Fruit fly (Drosophila melanogaster) whole organism, pupa: ENCODE data around the gene scrt.
A peak's percentile ranks its signal among the peaks of the same experiment; 100 is the strongest.

ENCODE experiments used
- CG15710 ChIP-seq: fragments of 200-800 bp; sonication (Bioruptor generic); optimal IDR thresholded peaks from 2 replicates; lab custom pipeline; 2018; ENCODE audit warnings: missing biosample characterization, mild to moderate bottlenecking, missing genetic modification characterization, moderate library complexity
- CG17806 ChIP-seq: fragments of 200-800 bp; sonication (Bioruptor generic); optimal IDR thresholded peaks from 2 replicates; lab custom pipeline; 2018; ENCODE audit warnings: missing biosample characterization, mild to moderate bottlenecking, missing genetic modification characterization, moderate library complexity
- CG4496 ChIP-seq: fragments of 200-800 bp; sonication (Bioruptor generic); IDR thresholded peaks from 3 replicates; pipeline ENCODE4 v1.3.6; 2022; ENCODE audit warnings: missing biosample characterization, missing genetic modification characterization
- CG8159 ChIP-seq: fragments of 200-800 bp; sonication (Bioruptor generic); optimal IDR thresholded peaks from 3 replicates; lab custom pipeline; 2018; ENCODE audit warnings: missing biosample characterization, mild to moderate bottlenecking, missing genetic modification characterization, moderate library complexity
- CG8301 ChIP-seq: fragments of 200-800 bp; sonication (Bioruptor generic); optimal IDR thresholded peaks from 2 replicates; lab custom pipeline; 2018; ENCODE audit warnings: missing biosample characterization, mild to moderate bottlenecking, missing genetic modification characterization
- CG9948 ChIP-seq: fragments of 200-800 bp; sonication (Bioruptor generic); optimal IDR thresholded peaks from 2 replicates; lab custom pipeline; 2018; ENCODE audit warnings: missing biosample characterization, mild to moderate bottlenecking, missing genetic modification characterization, moderate library complexity
- EcR ChIP-seq: fragments of 200-800 bp; sonication (Bioruptor generic); optimal IDR thresholded peaks from 3 replicates; lab custom pipeline; 2019; ENCODE audit warnings: missing biosample characterization, missing genetic modification characterization, mild to moderate bottlenecking, moderate library complexity, missing genetic modification reagents
- Pif1A ChIP-seq: fragments of 200-800 bp; sonication (Bioruptor generic); optimal IDR thresholded peaks from 3 replicates; lab custom pipeline; 2016; ENCODE audit warnings: missing biosample characterization, missing genetic modification characterization
- Pif1B ChIP-seq: fragments of 200-800 bp; sonication (Bioruptor generic); optimal IDR thresholded peaks from 3 replicates; lab custom pipeline; 2016; ENCODE audit warnings: missing biosample characterization, missing genetic modification characterization
- rn ChIP-seq: fragments of 200-800 bp; sonication (Bioruptor generic); IDR thresholded peaks from 2 replicates; pipeline ENCODE4 v1.3.6; 2022; ENCODE audit warnings: missing biosample characterization, missing genetic modification characterization

DNA sequence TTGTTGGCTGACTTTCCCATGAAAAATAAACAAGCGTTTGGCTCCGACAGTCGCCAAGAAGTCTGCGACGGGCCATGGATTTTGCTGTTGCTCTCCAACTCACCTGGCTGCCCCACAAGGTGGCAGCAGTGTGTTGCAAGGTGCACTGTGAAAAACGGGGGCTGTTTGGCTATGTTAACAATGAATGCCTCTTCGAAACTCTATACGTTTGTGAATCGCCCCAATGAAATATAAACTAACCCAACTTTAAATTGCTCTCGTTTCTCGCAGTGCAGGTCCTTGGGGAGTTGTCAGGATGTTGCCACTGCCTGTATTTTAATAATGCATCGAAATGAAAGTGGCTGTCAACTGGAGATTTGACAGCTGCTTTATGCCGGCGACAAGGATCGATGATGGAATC is 30.7 kb downstream of the scrt start:
- TF ChIP-seq Pif1A (GFP tag; lab: Kevin White, UChicago) (peak; percentile 29), CG8159 (tag; lab: Kevin White, UChicago) (peak; percentile 12), CG17806 (tag; lab: Kevin White, UChicago) (peak; percentile 5), rn (GFP tag; lab: Robert Waterston, UW) (no peak), CG8301 (tag; lab: Kevin White, UChicago) (peak; percentile 29), Pif1B (GFP tag; lab: Kevin White, UChicago) (peak; percentile 1), CG15710 (tag; lab: Kevin White, UChicago) (peak; percentile 29), CG9948 (tag; lab: Kevin White, UChicago) (no peak), CG4496 (GFP tag; lab: Robert Waterston, UW) (peak; percentile 46; the same call in 1 of the 3 replicates), EcR (GFP tag; lab: Kevin White, UChicago) (no peak)
